Worm (Caenorhabditis elegans) whole organism, L1 larva: ENCODE data around the gene srp-1.

Experiments
- C04F5.9 ChIP-seq: sonication (generic microtip); optimal IDR thresholded peaks from 2 replicates; lab custom pipeline; 2016; ENCODE audit warnings: missing genetic modification characterization, missing compliant biosample characterization
- C16A3.4 ChIP-seq: fragments of 150-350 bp; optimal IDR thresholded peaks from 2 replicates; lab custom pipeline; 2014; ENCODE audit warnings: missing biosample characterization, missing genetic modification characterization
- alr-1 ChIP-seq: fragments of 200-800 bp; sonication (Bioruptor generic); optimal IDR thresholded peaks from 2 replicates; lab custom pipeline; 2018; ENCODE audit warnings: borderline replicate concordance, mild to moderate bottlenecking, missing genetic modification characterization, missing compliant biosample characterization
- aly-2 ChIP-seq: fragments of 150-350 bp; optimal IDR thresholded peaks from 2 replicates; lab custom pipeline; 2014; ENCODE audit warnings: missing biosample characterization, missing genetic modification characterization
- ama-1 ChIP-seq: fragments of 150-350 bp; optimal IDR thresholded peaks from 2 replicates; lab custom pipeline; 2014
- blmp-1 ChIP-seq: fragments of 150-350 bp; optimal IDR thresholded peaks from 2 replicates; lab custom pipeline; 2014; ENCODE audit warnings: missing biosample characterization, missing genetic modification characterization
- ceh-88 ChIP-seq: fragments of 200-800 bp; sonication (Bioruptor generic); IDR thresholded peaks from 2 replicates; pipeline ENCODE4 v1.3.6; 2022; ENCODE audit warnings: missing genetic modification characterization, missing compliant biosample characterization
- dpl-1 ChIP-seq, 3 experiments: fragments of 150-350 bp in 2 of 3; sonication (generic microtip) in 1 of 3; optimal IDR thresholded peaks; 2 replicates each; lab custom pipeline; 2014 to 2017; ENCODE audit warnings: missing biosample characterization in 3 of 3, missing genetic modification characterization in 3 of 3, missing genetic modification reagents in 3 of 3
- efl-1 ChIP-seq, 4 experiments: fragments of 150-350 bp; optimal IDR thresholded peaks in 3 of 4; peaks in 1 of 4; 1 replicate in 1 of 4; 2 replicates in 3 of 4; lab custom pipeline; 2014; ENCODE audit warnings: missing biosample characterization in 2 of 4, missing genetic modification characterization in 2 of 4, missing genetic modification reagents in 2 of 4
- efl-3 ChIP-seq: fragments of 200-800 bp; sonication (Bioruptor generic); optimal IDR thresholded peaks from 2 replicates; lab custom pipeline; 2018; ENCODE audit warnings: mild to moderate bottlenecking, missing genetic modification characterization, missing compliant biosample characterization
- egl-27 ChIP-seq, 2 experiments: fragments of 150-350 bp in 1 of 2; sonication (generic microtip); optimal IDR thresholded peaks; 3 replicates each; lab custom pipeline; 2017 to 2018; ENCODE audit warnings: missing biosample characterization in 2 of 2, missing genetic modification characterization in 2 of 2, missing genetic modification reagents in 2 of 2
- elt-2 ChIP-seq: sonication (generic microtip); optimal IDR thresholded peaks from 2 replicates; lab custom pipeline; 2016; ENCODE audit warnings: missing genetic modification characterization, mild to moderate bottlenecking, inconsistent platforms, missing compliant biosample characterization, missing genetic modification reagents
- elt-3 ChIP-seq, 6 experiments: fragments of 150-350 bp in 1 of 6; sonication (generic microtip); optimal IDR thresholded peaks; 2 replicates each; lab custom pipeline; 2017 to 2018; ENCODE audit warnings: missing biosample characterization in 6 of 6, missing genetic modification characterization in 6 of 6, inconsistent platforms in 1 of 6
- fkh-4 ChIP-seq: sonication (generic microtip); optimal IDR thresholded peaks from 2 replicates; lab custom pipeline; 2016; ENCODE audit warnings: missing compliant biosample characterization, missing genetic modification characterization, borderline replicate concordance
- fkh-8 ChIP-seq: sonication (generic microtip); optimal IDR thresholded peaks from 2 replicates; lab custom pipeline; 2016; ENCODE audit warnings: mild to moderate bottlenecking, missing genetic modification characterization, missing compliant biosample characterization
- grh-1 ChIP-seq: fragments of 200-800 bp; sonication (Bioruptor generic); IDR thresholded peaks from 2 replicates; pipeline ENCODE4 v1.3.6; 2022; ENCODE audit warnings: missing genetic modification reagents, missing genetic modification characterization, missing compliant biosample characterization
- hlh-4 ChIP-seq: sonication (generic microtip); optimal IDR thresholded peaks from 2 replicates; lab custom pipeline; 2016; ENCODE audit warnings: mild to moderate bottlenecking, missing genetic modification characterization, missing compliant biosample characterization
- hpl-2 ChIP-seq: fragments of 150-350 bp; optimal IDR thresholded peaks from 2 replicates; lab custom pipeline; 2014; ENCODE audit warnings: missing biosample characterization, missing genetic modification reagents, missing genetic modification characterization
- lin-13 ChIP-seq: fragments of 150-350 bp; optimal IDR thresholded peaks from 2 replicates; lab custom pipeline; 2014; ENCODE audit warnings: missing biosample characterization, missing genetic modification reagents, missing genetic modification characterization
- lin-35 ChIP-seq, 2 experiments: fragments of 150-350 bp; optimal IDR thresholded peaks; 2 replicates each; lab custom pipeline; 2014; ENCODE audit warnings: missing biosample characterization in 2 of 2, missing genetic modification characterization in 2 of 2, missing genetic modification reagents in 2 of 2
- lin-39 ChIP-seq: fragments of 150-350 bp; optimal IDR thresholded peaks from 2 replicates; lab custom pipeline; 2014; ENCODE audit warnings: missing biosample characterization, missing genetic modification reagents, missing genetic modification characterization
- lir-3 ChIP-seq: sonication (generic microtip); optimal IDR thresholded peaks from 2 replicates; lab custom pipeline; 2016; ENCODE audit warnings: mild to moderate bottlenecking, missing genetic modification characterization, moderate library complexity, missing compliant biosample characterization; ENCODE audit not compliant: poor library complexity
- lsy-2 ChIP-seq, 2 experiments: fragments of 150-350 bp; optimal IDR thresholded peaks; 2 replicates each; lab custom pipeline; 2014; ENCODE audit warnings: missing biosample characterization in 2 of 2, missing genetic modification characterization in 2 of 2
- mdl-1 ChIP-seq, 2 experiments: fragments of 150-350 bp; optimal IDR thresholded peaks; 2 replicates each; lab custom pipeline; 2014 to 2017; ENCODE audit warnings: missing biosample characterization in 2 of 2, missing genetic modification characterization in 2 of 2, inconsistent platforms in 1 of 2
- mep-1 ChIP-seq: fragments of 150-350 bp; optimal IDR thresholded peaks from 2 replicates; lab custom pipeline; 2014; ENCODE audit warnings: missing biosample characterization, missing genetic modification characterization
- nhr-11 ChIP-seq: fragments of 150-350 bp; optimal IDR thresholded peaks from 2 replicates; lab custom pipeline; 2014; ENCODE audit warnings: missing biosample characterization, missing genetic modification characterization
- nhr-19 ChIP-seq: fragments of 200-800 bp; sonication (Bioruptor generic); conservative IDR thresholded peaks from 2 replicates; pipeline ENCODE4 v1.3.6; 2022; ENCODE audit warnings: missing genetic modification characterization, missing compliant biosample characterization
- nhr-20 ChIP-seq: sonication (generic microtip); optimal IDR thresholded peaks from 2 replicates; lab custom pipeline; 2016; ENCODE audit warnings: mild to moderate bottlenecking, missing genetic modification characterization, missing compliant biosample characterization
- nhr-28 ChIP-seq: fragments of 150-350 bp; optimal IDR thresholded peaks from 2 replicates; lab custom pipeline; 2014; ENCODE audit warnings: missing biosample characterization, missing genetic modification characterization
- nhr-71 ChIP-seq: sonication (generic microtip); optimal IDR thresholded peaks from 2 replicates; lab custom pipeline; 2016; ENCODE audit warnings: mild to moderate bottlenecking, missing genetic modification characterization, moderate library complexity, missing compliant biosample characterization
- nhr-76 ChIP-seq: sonication (generic microtip); optimal IDR thresholded peaks from 2 replicates; lab custom pipeline; 2017; ENCODE audit warnings: missing biosample characterization, missing genetic modification characterization
- nhr-85 ChIP-seq: sonication (generic microtip); peaks from one replicate; lab custom pipeline; 2016; ENCODE audit warnings: missing genetic modification characterization, inconsistent platforms, missing compliant biosample characterization
- pqm-1 ChIP-seq: sonication (generic microtip); optimal IDR thresholded peaks from 3 replicates; lab custom pipeline; 2017; ENCODE audit warnings: missing biosample characterization, missing genetic modification characterization
- skn-1 ChIP-seq: fragments of 150-350 bp; optimal IDR thresholded peaks from 2 replicates; lab custom pipeline; 2014; ENCODE audit warnings: missing biosample characterization, missing genetic modification characterization
- snu-23 ChIP-seq: sonication (generic microtip); optimal IDR thresholded peaks from 2 replicates; lab custom pipeline; 2016; ENCODE audit warnings: missing genetic modification characterization, missing compliant biosample characterization
- sox-4 ChIP-seq: sonication (generic microtip); optimal IDR thresholded peaks from 2 replicates; lab custom pipeline; 2016; ENCODE audit warnings: missing genetic modification characterization, missing compliant biosample characterization
- sptf-1 ChIP-seq: fragments of 150-350 bp; optimal IDR thresholded peaks from 2 replicates; lab custom pipeline; 2014; ENCODE audit warnings: missing biosample characterization, missing genetic modification characterization
- sup-37 ChIP-seq: fragments of 200-800 bp; sonication (Bioruptor generic); optimal IDR thresholded peaks from 2 replicates; lab custom pipeline; 2018; ENCODE audit warnings: mild to moderate bottlenecking, missing genetic modification characterization, missing compliant biosample characterization
- swsn-7 ChIP-seq: sonication (generic microtip); optimal IDR thresholded peaks from 2 replicates; lab custom pipeline; 2016; ENCODE audit warnings: missing genetic modification characterization, missing compliant biosample characterization
- tlp-1 ChIP-seq: fragments of 150-350 bp; optimal IDR thresholded peaks from 2 replicates; lab custom pipeline; 2014; ENCODE audit warnings: missing biosample characterization, missing genetic modification characterization
- unc-130 ChIP-seq: fragments of 150-350 bp; optimal IDR thresholded peaks from 2 replicates; lab custom pipeline; 2017; ENCODE audit warnings: missing biosample characterization, missing genetic modification characterization, inconsistent platforms
- unc-62 ChIP-seq: fragments of 150-350 bp; optimal IDR thresholded peaks from 2 replicates; lab custom pipeline; 2014; ENCODE audit warnings: missing biosample characterization, missing genetic modification reagents, missing genetic modification characterization
- unc-86 ChIP-seq: sonication (generic microtip); optimal IDR thresholded peaks from 2 replicates; lab custom pipeline; 2016; ENCODE audit warnings: missing genetic modification characterization, missing compliant biosample characterization
- xbp-1 ChIP-seq: sonication (generic microtip); optimal IDR thresholded peaks from 2 replicates; lab custom pipeline; 2016; ENCODE audit warnings: missing genetic modification characterization, missing compliant biosample characterization
- zag-1 ChIP-seq: fragments of 150-350 bp; optimal IDR thresholded peaks from 2 replicates; lab custom pipeline; 2014; ENCODE audit warnings: missing biosample characterization, missing genetic modification characterization
- ztf-11 ChIP-seq, 2 experiments: sonication (generic microtip); optimal IDR thresholded peaks; 2 replicates each; lab custom pipeline; 2016 to 2017; ENCODE audit warnings: missing genetic modification characterization in 2 of 2, missing biosample characterization in 1 of 2, missing compliant biosample characterization in 1 of 2

srp-1 gene

ce11 chrV:774341-774740, 21.3 kb downstream of the srp-1 start:
- TF ChIP-seq snu-23 (GFP tag; lab: Kevin White, UChicago) = no peak
- no peak for TF ChIP-seq hlh-4 (tag; lab: Kevin White, UChicago)
- TF ChIP-seq unc-62 (GFP tag; lab: Kevin White, UChicago) = no peak
- no peak for TF ChIP-seq unc-130 (tag; lab: Kevin White, UChicago)
- TF ChIP-seq nhr-20 (tag; lab: Kevin White, UChicago) = no peak
- TF ChIP-seq skn-1 = no peak
- TF ChIP-seq swsn-7 = no peak
- TF ChIP-seq mdl-1 (tag; optimal IDR thresholded peaks at IDR 0.05; lab: Kevin White, UChicago) = no peak
- no peak for TF ChIP-seq blmp-1 (tag; lab: Kevin White, UChicago)
- no peak for TF ChIP-seq ztf-11 (tag; optimal IDR thresholded peaks at IDR 0.05; lab: Kevin White, UChicago)
- TF ChIP-seq sox-4 (tag; lab: Kevin White, UChicago) = no peak
- no peak for TF ChIP-seq pqm-1 (tag; lab: Kevin White, UChicago)
- TF ChIP-seq lin-39 (tag; lab: Kevin White, UChicago) = no peak
- no peak for TF ChIP-seq elt-2
- no peak for TF ChIP-seq ceh-88 (GFP tag; lab: Robert Waterston, UW)

- TF ChIP-seq C04F5.9 (tag; lab: Kevin White, UChicago) (no peak), ceh-88 (GFP tag; lab: Robert Waterston, UW) (no peak), nhr-11 (tag; lab: Kevin White, UChicago) (no peak), nhr-85 (tag; lab: Kevin White, UChicago) (peak; percentile 72), alr-1 (tag; lab: Kevin White, UChicago) (no peak), unc-62 (GFP tag; lab: Kevin White, UChicago) (no peak), nhr-71 (tag; lab: Kevin White, UChicago) (peak; percentile 34), mep-1 (peak; percentile 27), zag-1 (no peak), xbp-1 (tag; lab: Kevin White, UChicago) (peak; percentile 5), hpl-2 (GFP tag; lab: Kevin White, UChicago) (no peak), elt-3 (tag; optimal IDR thresholded peaks at IDR 0.05; lab: Kevin White, UChicago) (no peak), ama-1 (lab: Kevin White, UChicago) (peak; percentile 79), nhr-20 (tag; lab: Kevin White, UChicago) (no peak), swsn-7 (peak; percentile 5), lin-13 (GFP tag; lab: Kevin White, UChicago) (no peak), snu-23 (GFP tag; lab: Kevin White, UChicago) (peak; percentile 24), lsy-2 (tag; optimal IDR thresholded peaks at IDR 0.05; lab: Kevin White, UChicago) (peak in 1 of 2 experiments; percentile 11), lin-35 (GFP tag; optimal IDR thresholded peaks at IDR 0.05; lab: Kevin White, UChicago) (peak in 1 of 2 experiments; percentile 63), efl-1 (optimal IDR thresholded peaks at IDR 0.05; lab: Kevin White, UChicago) (peak in 1 of 2 experiments; percentile 70), efl-1 (GFP tag; optimal IDR thresholded peaks at IDR 0.05 in 1 of 2; lab: Kevin White, UChicago) (peak; percentile 61 to 93), nhr-76 (tag; lab: Kevin White, UChicago) (no peak), lir-3 (tag; lab: Kevin White, UChicago) (no peak), aly-2 (tag; lab: Kevin White, UChicago) (peak; percentile 66), unc-130 (tag; lab: Kevin White, UChicago) (no peak), dpl-1 (GFP tag; optimal IDR thresholded peaks at IDR 0.05; lab: Kevin White, UChicago) (peak in 2 of 3 experiments; percentile 17 to 61), egl-27 (tag; optimal IDR thresholded peaks at IDR 0.05; lab: Kevin White, UChicago) (no peak), C16A3.4 (tag; lab: Kevin White, UChicago) (no peak), sptf-1 (tag; lab: Kevin White, UChicago) (no peak)
- TF ChIP-seq, all 84 proteins: peak for 12
Measured at ce11 chrV:774875-775359, 21.8 kb downstream of the srp-1 start, which contains the start of gene srbc-58. Gene srbc-58 (plus strand): TSS chrV:774995.

- TF ChIP-seq blmp-1 (tag; lab: Kevin White, UChicago) (peak; percentile 36), unc-86 (tag; lab: Kevin White, UChicago) (no peak), unc-130 (tag; lab: Kevin White, UChicago) (no peak), nhr-28 (tag; lab: Kevin White, UChicago) (peak; percentile 54), fkh-4 (tag; lab: Kevin White, UChicago) (no peak), efl-3 (GFP tag; lab: Kevin White, UChicago) (no peak), nhr-76 (tag; lab: Kevin White, UChicago) (peak; percentile 15), nhr-19 (GFP tag; lab: Robert Waterston, UW) (peak; percentile 40), fkh-8 (tag; lab: Kevin White, UChicago) (no peak), grh-1 (GFP tag; lab: Robert Waterston, UW) (no peak), zag-1 (no peak), ama-1 (lab: Kevin White, UChicago) (no peak), xbp-1 (tag; lab: Kevin White, UChicago) (no peak), elt-3 (tag; optimal IDR thresholded peaks at IDR 0.05; lab: Kevin White, UChicago) (peak in 1 of 6 experiments; percentile 27), nhr-71 (tag; lab: Kevin White, UChicago) (peak; percentile 45), efl-1 (optimal IDR thresholded peaks at IDR 0.05; lab: Kevin White, UChicago) (peak; percentile 37 to 39), efl-1 (GFP tag; optimal IDR thresholded peaks at IDR 0.05 in 1 of 2; lab: Kevin White, UChicago) (peak; percentile 28 to 90), snu-23 (GFP tag; lab: Kevin White, UChicago) (peak; percentile 63), C16A3.4 (tag; lab: Kevin White, UChicago) (no peak), tlp-1 (tag; lab: Kevin White, UChicago) (no peak), sup-37 (GFP tag; lab: Kevin White, UChicago) (no peak), dpl-1 (GFP tag; optimal IDR thresholded peaks at IDR 0.05; lab: Kevin White, UChicago) (peak in 2 of 3 experiments; percentile 24 to 26), lin-35 (GFP tag; optimal IDR thresholded peaks at IDR 0.05; lab: Kevin White, UChicago) (peak; percentile 6 to 57)
Measured at ce11 chrV:777285-777684, 24.2 kb downstream of the srp-1 start, which contains the start of gene R09E12.9. Gene R09E12.9 (plus strand): TSS chrV:777600.
